Worm (Caenorhabditis elegans) whole organism, late embryonic: ENCODE measurements around the gene F35C8.8.

Experiments
- C08G9.2 ChIP-seq: sonication (generic microtip); optimal IDR thresholded peaks from 2 replicates; lab custom pipeline; 2016; ENCODE audit warnings: mild to moderate bottlenecking, missing genetic modification characterization, moderate library complexity, missing compliant biosample characterization
- F13H6.1 ChIP-seq: sonication (generic microtip); optimal IDR thresholded peaks from 2 replicates; lab custom pipeline; 2016; ENCODE audit warnings: missing genetic modification characterization, missing compliant biosample characterization
- K09A11.1 ChIP-seq: sonication (generic microtip); optimal IDR thresholded peaks from 2 replicates; lab custom pipeline; 2017; ENCODE audit warnings: antibody characterized with exemption, mild to moderate bottlenecking, missing genetic modification characterization, missing compliant biosample characterization; ENCODE audit not compliant: insufficient read depth
- ama-1 ChIP-seq: fragments of 150-350 bp; optimal IDR thresholded peaks from 2 replicates; lab custom pipeline; 2014
- ceh-14 ChIP-seq: sonication (generic microtip); optimal IDR thresholded peaks from 2 replicates; lab custom pipeline; 2016; ENCODE audit warnings: missing genotype, missing genetic modification characterization, missing compliant biosample characterization
- ceh-18 ChIP-seq: sonication (generic microtip); optimal IDR thresholded peaks from 2 replicates; lab custom pipeline; 2016; ENCODE audit warnings: missing genetic modification characterization, missing compliant biosample characterization
- ceh-2 ChIP-seq: sonication (generic microtip); optimal IDR thresholded peaks from 2 replicates; lab custom pipeline; 2016; ENCODE audit warnings: missing genotype, missing genetic modification characterization, missing compliant biosample characterization
- ceh-22 ChIP-seq: sonication (generic microtip); optimal IDR thresholded peaks from 2 replicates; lab custom pipeline; 2017; ENCODE audit warnings: missing biosample characterization, missing genetic modification characterization
- ceh-24 ChIP-seq: sonication (generic microtip); optimal IDR thresholded peaks from 2 replicates; lab custom pipeline; 2016; ENCODE audit warnings: mild to moderate bottlenecking, missing genetic modification characterization, missing compliant biosample characterization
- ceh-30 ChIP-seq: fragments of 150-350 bp; optimal IDR thresholded peaks from 2 replicates; lab custom pipeline; 2014; ENCODE audit warnings: missing biosample characterization, missing genetic modification characterization
- ceh-31 ChIP-seq: sonication (generic microtip); optimal IDR thresholded peaks from 2 replicates; lab custom pipeline; 2016; ENCODE audit warnings: missing genetic modification characterization, missing compliant biosample characterization
- ceh-34 ChIP-seq: sonication (generic microtip); optimal IDR thresholded peaks from 2 replicates; lab custom pipeline; 2016; ENCODE audit warnings: mild to moderate bottlenecking, missing genetic modification characterization, missing compliant biosample characterization
- ceh-48 ChIP-seq: sonication (generic microtip); optimal IDR thresholded peaks from 2 replicates; lab custom pipeline; 2016; ENCODE audit warnings: missing genetic modification characterization, inconsistent platforms, missing compliant biosample characterization
- ceh-9 ChIP-seq: sonication (generic microtip); optimal IDR thresholded peaks from 2 replicates; lab custom pipeline; 2016; ENCODE audit warnings: mild to moderate bottlenecking, missing genetic modification characterization, inconsistent platforms, missing compliant biosample characterization
- che-1 ChIP-seq: sonication (generic microtip); optimal IDR thresholded peaks from 2 replicates; lab custom pipeline; 2016; ENCODE audit warnings: mild to moderate bottlenecking, missing genetic modification characterization, missing compliant biosample characterization
- dmd-4 ChIP-seq: sonication (generic microtip); optimal IDR thresholded peaks from 2 replicates; lab custom pipeline; 2016; ENCODE audit warnings: borderline replicate concordance, missing genetic modification characterization, missing compliant biosample characterization
- dve-1 ChIP-seq: sonication (generic microtip); optimal IDR thresholded peaks from 2 replicates; lab custom pipeline; 2017; ENCODE audit warnings: antibody characterized with exemption, mild to moderate bottlenecking, missing genetic modification characterization, missing compliant biosample characterization
- elt-2 ChIP-seq: sonication (generic microtip); optimal IDR thresholded peaks from 2 replicates; lab custom pipeline; 2016; ENCODE audit warnings: missing genetic modification reagents, missing genetic modification characterization, missing compliant biosample characterization
- elt-4 ChIP-seq: sonication (generic microtip); optimal IDR thresholded peaks from 2 replicates; lab custom pipeline; 2016; ENCODE audit warnings: missing genetic modification characterization, missing compliant biosample characterization
- ets-4 ChIP-seq: sonication (generic microtip); optimal IDR thresholded peaks from 2 replicates; lab custom pipeline; 2016; ENCODE audit warnings: missing genetic modification characterization, missing compliant biosample characterization
- fax-1 ChIP-seq: sonication (generic microtip); optimal IDR thresholded peaks from 2 replicates; lab custom pipeline; 2016; ENCODE audit warnings: missing genotype, missing genetic modification characterization, missing compliant biosample characterization
- hlh-30 ChIP-seq: sonication (generic microtip); optimal IDR thresholded peaks from 2 replicates; lab custom pipeline; 2017; ENCODE audit warnings: antibody characterized with exemption, missing genetic modification characterization, missing compliant biosample characterization; ENCODE audit not compliant: insufficient read depth
- hlh-6 ChIP-seq: sonication (generic microtip); optimal IDR thresholded peaks from 2 replicates; lab custom pipeline; 2016; ENCODE audit warnings: missing genotype, missing genetic modification characterization, missing compliant biosample characterization
- hlh-8 ChIP-seq: sonication (generic microtip); optimal IDR thresholded peaks from 2 replicates; lab custom pipeline; 2016; ENCODE audit warnings: missing genotype, missing genetic modification characterization, missing compliant biosample characterization
- madf-2 ChIP-seq: sonication (generic microtip); optimal IDR thresholded peaks from 2 replicates; lab custom pipeline; 2017; ENCODE audit warnings: missing genetic modification characterization, missing compliant biosample characterization
- nfya-1 ChIP-seq: sonication (generic microtip); optimal IDR thresholded peaks from 2 replicates; lab custom pipeline; 2017; ENCODE audit warnings: missing genetic modification characterization, mild to moderate bottlenecking, missing compliant biosample characterization, antibody characterized with exemption, moderate library complexity
- odd-2 ChIP-seq: sonication (generic microtip); optimal IDR thresholded peaks from 2 replicates; lab custom pipeline; 2017; ENCODE audit warnings: antibody characterized with exemption, mild to moderate bottlenecking, missing genetic modification characterization, missing compliant biosample characterization
- pat-9 ChIP-seq: fragments of 200-800 bp; sonication (Bioruptor generic); optimal IDR thresholded peaks from 2 replicates; lab custom pipeline; 2018; ENCODE audit warnings: mild to moderate bottlenecking, missing genetic modification characterization, moderate library complexity, missing compliant biosample characterization
- pha-2 ChIP-seq: sonication (generic microtip); optimal IDR thresholded peaks from 2 replicates; lab custom pipeline; 2017; ENCODE audit warnings: mild to moderate bottlenecking, missing genetic modification characterization, missing compliant biosample characterization
- pros-1 ChIP-seq: fragments of 150-350 bp; optimal IDR thresholded peaks from 2 replicates; lab custom pipeline; 2014; ENCODE audit warnings: missing biosample characterization, missing genetic modification reagents, missing genetic modification characterization
- ref-2 ChIP-seq: sonication (generic microtip); optimal IDR thresholded peaks from 2 replicates; lab custom pipeline; 2016; ENCODE audit warnings: missing genetic modification characterization, missing compliant biosample characterization
- rnt-1 ChIP-seq: sonication (generic microtip); optimal IDR thresholded peaks from 2 replicates; lab custom pipeline; 2016; ENCODE audit warnings: missing genetic modification characterization, missing compliant biosample characterization
- sdc-2 ChIP-seq: sonication (generic microtip); optimal IDR thresholded peaks from 2 replicates; lab custom pipeline; 2016; ENCODE audit warnings: missing genotype, missing genetic modification characterization, missing compliant biosample characterization
- sox-2 ChIP-seq: fragments of 200-800 bp; sonication (Bioruptor generic); IDR thresholded peaks from 2 replicates; pipeline ENCODE4 v1.3.6; 2022; ENCODE audit warnings: missing genetic modification reagents, missing genetic modification characterization, missing compliant biosample characterization
- syd-9 ChIP-seq: sonication (generic microtip); optimal IDR thresholded peaks from 2 replicates; lab custom pipeline; 2016; ENCODE audit warnings: mild to moderate bottlenecking, missing genetic modification characterization, moderate library complexity, missing compliant biosample characterization
- tbx-2 ChIP-seq: sonication (generic microtip); optimal IDR thresholded peaks from 2 replicates; lab custom pipeline; 2016; ENCODE audit warnings: missing genetic modification characterization, missing compliant biosample characterization
- ttx-3 ChIP-seq: sonication (generic microtip); optimal IDR thresholded peaks from 2 replicates; lab custom pipeline; 2016; ENCODE audit warnings: missing genetic modification reagents, missing genetic modification characterization, missing compliant biosample characterization
- unc-55 ChIP-seq: sonication (generic microtip); optimal IDR thresholded peaks from 2 replicates; lab custom pipeline; 2017; ENCODE audit warnings: missing biosample characterization, missing genetic modification reagents, missing genetic modification characterization
- unc-86 ChIP-seq: sonication (generic microtip); optimal IDR thresholded peaks from 2 replicates; lab custom pipeline; 2016; ENCODE audit warnings: missing genetic modification characterization, missing compliant biosample characterization
- zip-5 ChIP-seq: sonication (generic microtip); optimal IDR thresholded peaks from 2 replicates; lab custom pipeline; 2016; ENCODE audit warnings: missing genetic modification characterization, missing compliant biosample characterization
- ztf-16 ChIP-seq: sonication (generic microtip); optimal IDR thresholded peaks from 2 replicates; lab custom pipeline; 2017; ENCODE audit warnings: missing genetic modification characterization, missing compliant biosample characterization

The F35C8.8 gene

ce11 chrX:5337959-5338358 lies 34.5 kb downstream of the F35C8.8 start, which contains the start of gene C26B9.3:
TSS of gene C26B9.3 (plus strand) at chrX:5338301.
- TF ChIP-seq ref-2 = peak; percentile 37
- TF ChIP-seq hlh-6 (tag; lab: Kevin White, UChicago) = no peak
- TF ChIP-seq rnt-1 = peak; percentile 11

- TF ChIP-seq sox-2 = peak; percentile 26; the same call in 1 of the 2 replicates
- TF ChIP-seq sdc-2 = peak; percentile 53
- TF ChIP-seq pat-9 (tag; lab: Kevin White, UChicago) = peak; percentile 32
- peak; percentile 38 for TF ChIP-seq unc-86 (tag; lab: Kevin White, UChicago)
- no peak for TF ChIP-seq odd-2 (tag; lab: Kevin White, UChicago)
- peak; percentile 68 for TF ChIP-seq ceh-34 (tag; lab: Kevin White, UChicago)
- TF ChIP-seq hlh-30 = peak; percentile 91
- TF ChIP-seq dve-1 (tag; lab: Kevin White, UChicago) = peak; percentile 27
- no peak for TF ChIP-seq ceh-24
- TF ChIP-seq unc-55 (GFP tag; lab: Kevin White, UChicago) = peak; percentile 60
- peak; percentile 34 for TF ChIP-seq ceh-2
- TF ChIP-seq tbx-2 (tag; lab: Kevin White, UChicago) = peak; percentile 77
- TF ChIP-seq che-1 (tag; lab: Kevin White, UChicago) = peak; percentile 27
- TF ChIP-seq F13H6.1 (tag; lab: Kevin White, UChicago) = peak; percentile 49
- peak; percentile 71 for TF ChIP-seq elt-2 (tag; lab: Kevin White, UChicago)
- no peak for TF ChIP-seq ref-2
- peak; percentile 69 for TF ChIP-seq ceh-31 (tag; lab: Kevin White, UChicago)
- TF ChIP-seq ceh-30 = peak; percentile 69
- TF ChIP-seq elt-4 (tag; lab: Kevin White, UChicago) = no peak
- TF ChIP-seq pha-2 (tag; lab: Kevin White, UChicago) = peak; percentile 32
- peak; percentile 1 for TF ChIP-seq hlh-8 (tag; lab: Kevin White, UChicago)
- peak; percentile 12 for TF ChIP-seq C08G9.2 (tag; lab: Kevin White, UChicago)
- no peak for TF ChIP-seq ztf-16 (tag; lab: Kevin White, UChicago)
- TF ChIP-seq rnt-1 = peak; percentile 81
- no peak for TF ChIP-seq ceh-22
- TF ChIP-seq nfya-1 (tag; lab: Kevin White, UChicago) = peak; percentile 74
- TF ChIP-seq madf-2 (tag; lab: Kevin White, UChicago) = peak; percentile 40
- peak; percentile 38 for TF ChIP-seq ceh-18 (tag; lab: Kevin White, UChicago)
- peak; percentile 75 for TF ChIP-seq pros-1
- peak; percentile 56 for TF ChIP-seq dmd-4 (tag; lab: Kevin White, UChicago)
- TF ChIP-seq ets-4 (tag; lab: Kevin White, UChicago) = peak; percentile 36
- TF ChIP-seq ceh-48 = no peak
Observed at ce11 chrX:5336498-5336897, 35.9 kb downstream of the F35C8.8 start.

ce11 chrX:5335368-5335767 lies 37.1 kb downstream of the F35C8.8 start, which contains the start of gene C26B9.6:
TSS of gene C26B9.6 (minus strand) at chrX:5335468.
- TF ChIP-seq ttx-3 (no peak), zip-5 (tag; lab: Kevin White, UChicago) (no peak), fax-1 (tag; lab: Kevin White, UChicago) (no peak)

DNA sequence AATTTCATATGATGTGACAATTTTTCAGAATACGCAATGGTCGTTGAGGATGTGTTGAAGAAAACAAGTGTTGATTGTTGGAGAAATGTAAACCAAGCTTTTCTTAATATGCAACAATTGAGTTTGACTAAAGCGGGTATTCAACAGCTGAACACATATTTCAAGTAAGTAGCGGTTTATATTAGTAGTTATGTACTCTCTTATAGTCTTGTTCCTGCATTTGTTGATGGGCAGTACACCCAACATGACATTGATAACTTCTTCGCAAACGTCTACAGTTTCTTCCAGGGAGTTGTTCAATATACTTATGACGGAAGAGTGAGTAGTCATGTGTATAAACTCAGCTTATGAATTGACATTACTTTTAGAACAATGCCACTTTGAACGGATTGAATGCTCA lies 41.7 kb downstream of the F35C8.8 start:
- TF ChIP-seq ceh-9 (tag; lab: Kevin White, UChicago) (no peak), fax-1 (tag; lab: Kevin White, UChicago) (no peak), elt-4 (tag; lab: Kevin White, UChicago) (no peak), ceh-2 (no peak), ceh-14 (no peak), ceh-18 (tag; lab: Kevin White, UChicago) (no peak), ama-1 (no peak), ztf-16 (tag; lab: Kevin White, UChicago) (no peak), syd-9 (tag; lab: Kevin White, UChicago) (no peak), K09A11.1 (tag; lab: Kevin White, UChicago) (no peak), unc-55 (GFP tag; lab: Kevin White, UChicago) (no peak), nfya-1 (tag; lab: Kevin White, UChicago) (no peak), rnt-1 (no peak), ceh-22 (no peak)
